Worm (Caenorhabditis elegans): ENCODE data around the gene F49H6.17.

DNA sequence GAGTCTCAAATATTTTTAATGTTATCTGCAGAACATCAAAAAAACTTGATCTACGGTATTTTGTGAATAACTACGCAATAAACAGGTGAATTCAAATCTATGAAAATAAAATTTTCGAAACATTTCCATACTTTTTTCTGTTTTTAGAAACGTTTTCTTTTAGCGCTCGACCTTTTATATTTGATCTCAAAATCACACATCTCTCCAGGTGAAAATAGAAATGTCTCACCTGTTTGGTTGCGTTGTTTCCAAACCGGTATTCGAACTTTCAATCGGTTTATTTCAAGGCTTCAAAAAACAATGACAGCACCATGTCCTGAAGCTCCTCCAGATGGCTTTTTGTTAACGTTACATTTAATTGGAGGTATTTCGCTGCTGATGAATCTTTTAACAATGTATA is 18.6 kb upstream of the F49H6.17 start, which contains the start of gene sri-9:
- TF ChIP-seq tab-1 (GFP tag; IDR thresholded peaks at IDR 0.05) (no peak), flt-1 (GFP tag; IDR thresholded peaks at IDR 0.05) (no peak), ref-1 (GFP tag; conservative IDR thresholded peaks at IDR 0.05) (no peak), T22C8.4 (GFP tag; IDR thresholded peaks at IDR 0.05) (no peak), cog-1 (tag; optimal IDR thresholded peaks at IDR 0.05) (no peak), ztf-29 (GFP tag; IDR thresholded peaks at IDR 0.05) (no peak), med-1 (GFP tag; optimal IDR thresholded peaks at IDR 0.05; ENCODE audit: insufficient read depth) (no peak), ztf-23 (GFP tag; IDR thresholded peaks at IDR 0.05) (no peak), klf-2 (GFP tag; conservative IDR thresholded peaks at IDR 0.05) (no peak)

Data from whole organism, midembryonic.